Worm (Caenorhabditis elegans) whole organism, L4 larva: ENCODE measurements around the gene sdz-8.

Source experiments
- ama-1 ChIP-seq: fragments of 150-350 bp; optimal IDR thresholded peaks from 2 replicates; lab custom pipeline; 2014; ENCODE audit warnings: inconsistent platforms, mixed read lengths
- lin-39 ChIP-seq: fragments of 150-350 bp; optimal IDR thresholded peaks from 2 replicates; lab custom pipeline; 2014; ENCODE audit warnings: missing biosample characterization, missing genetic modification reagents, missing genetic modification characterization
- nhr-11 ChIP-seq: fragments of 150-350 bp; optimal IDR thresholded peaks from 2 replicates; lab custom pipeline; 2014; ENCODE audit warnings: missing biosample characterization, missing genetic modification characterization
- nhr-237 ChIP-seq: sonication (generic microtip); optimal IDR thresholded peaks from 2 replicates; lab custom pipeline; 2017; ENCODE audit warnings: missing biosample characterization, missing genetic modification characterization
- nhr-76 ChIP-seq: fragments of 150-350 bp; optimal IDR thresholded peaks from 2 replicates; lab custom pipeline; 2014; ENCODE audit warnings: missing biosample characterization, missing genetic modification characterization
- pqm-1 ChIP-seq: sonication (generic microtip); optimal IDR thresholded peaks from 2 replicates; lab custom pipeline; 2017; ENCODE audit warnings: missing biosample characterization, missing genetic modification characterization
- unc-62 ChIP-seq, 3 experiments: fragments of 150-350 bp in 1 of 3; sonication (generic microtip); optimal IDR thresholded peaks in 2 of 3; peaks in 1 of 3; 1 replicate in 1 of 3; 2 replicates in 2 of 3; lab custom pipeline; 2014 to 2017; ENCODE audit warnings: missing biosample characterization in 3 of 3, missing genetic modification characterization in 3 of 3, missing genetic modification reagents in 3 of 3, missing genotype in 1 of 3
- zag-1 ChIP-seq: fragments of 150-350 bp; optimal IDR thresholded peaks from 2 replicates; lab custom pipeline; 2014; ENCODE audit warnings: missing biosample characterization, missing genetic modification characterization
- ztf-11 ChIP-seq: fragments of 150-350 bp; optimal IDR thresholded peaks from 2 replicates; lab custom pipeline; 2014; ENCODE audit warnings: missing biosample characterization, missing genetic modification characterization

DNA sequence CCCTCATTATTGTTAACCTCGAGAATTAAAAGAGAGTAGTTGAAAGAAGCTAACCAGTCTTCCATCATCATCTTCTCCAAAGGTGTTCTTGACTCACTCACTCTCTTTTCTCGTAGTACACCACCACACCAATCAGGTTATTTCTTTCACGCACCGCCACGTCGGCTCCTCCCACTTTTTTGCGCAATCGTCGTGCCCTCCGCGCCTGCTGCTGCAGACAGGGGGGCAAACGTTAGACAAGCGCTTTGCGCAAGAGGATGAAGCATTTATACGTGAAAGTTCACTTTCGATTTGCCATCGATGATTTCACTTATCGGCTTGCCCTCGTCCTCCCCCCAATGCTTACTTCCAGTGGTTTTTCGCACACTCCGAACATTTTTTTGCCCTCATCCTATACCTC, 9.3 kb upstream of the sdz-8 start:
- TF ChIP-seq nhr-76 (tag; lab: Kevin White, UChicago) (no peak), lin-39 (tag; lab: Kevin White, UChicago) (no peak), ama-1 (lab: Kevin White, UChicago) (no peak), ztf-11 (tag; lab: Kevin White, UChicago) (no peak), pqm-1 (tag; lab: Kevin White, UChicago) (no peak), nhr-11 (tag; lab: Kevin White, UChicago) (no peak), unc-62 (GFP tag; optimal IDR thresholded peaks at IDR 0.05 in 1 of 2; lab: Kevin White, UChicago) (no peak), unc-62 (tag; optimal IDR thresholded peaks at IDR 0.05; lab: Kevin White, UChicago) (no peak), nhr-237 (tag; lab: Kevin White, UChicago) (no peak), zag-1 (tag; lab: Kevin White, UChicago) (no peak)
